ENCODE assay signal across 1 fruit fly cellular context in the genomic region with DNA sequence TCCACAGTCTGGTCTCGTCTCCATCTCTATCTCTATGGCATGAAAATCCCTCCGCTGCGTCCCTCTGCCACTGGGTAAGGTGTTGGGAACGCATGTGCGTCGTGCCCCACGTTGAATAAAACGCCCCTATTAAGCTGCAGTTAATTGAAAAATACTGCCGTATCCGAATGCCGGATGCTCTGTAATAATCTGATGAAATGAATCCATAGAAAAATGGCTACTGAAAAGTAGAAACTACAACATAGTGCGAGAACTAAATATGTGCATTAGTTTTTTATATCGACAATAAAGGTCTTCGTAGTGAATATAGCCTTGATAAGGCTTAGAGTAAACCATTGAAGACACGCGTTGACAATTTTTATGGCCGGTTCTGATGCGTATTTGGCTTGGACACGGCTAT.
A peak's percentile ranks its signal among the peaks of the same experiment; 100 is the strongest.
TF ChIP-seq lines count a peak whose summit lies in the region.

No protein-coding gene starts in this region.

TF ChIP-seq in whole organism, embryonic, 481 proteins besides CTCF, POLR2A, EP300 and RAD21 (continued from another document and continues in another):
- TF ChIP-seq prd (optimal IDR thresholded peaks at IDR 0.05; lab: Kevin White, UChicago) (no peak), prd (GFP tag; IDR thresholded peaks at IDR 0.05; lab: Robert Waterston, UW) (peak; percentile 76; the same call in 1 of the 3 replicates), CkIIα-i1 (GFP tag; IDR thresholded peaks at IDR 0.05; lab: Robert Waterston, UW) (no peak), CG15696 (tag; optimal IDR thresholded peaks at IDR 0.05; lab: Kevin White, UChicago) (peak; percentile 44), Med (GFP tag; lab: Kevin White, UChicago) (peak; percentile 90), CG32767 (GFP tag; IDR thresholded peaks at IDR 0.05; lab: Robert Waterston, UW) (peak; percentile 51; the same call in 1 of the 2 replicates), CG16863 (GFP tag; optimal IDR thresholded peaks at IDR 0.05; lab: Kevin White, UChicago) (peak; percentile 42), CG7357 (GFP tag; IDR thresholded peaks at IDR 0.05; lab: Robert Waterston, UW) (peak; percentile 10; the same call in 1 of the 3 replicates), dysf (GFP tag; IDR thresholded peaks at IDR 0.05; lab: Robert Waterston, UW) (peak; percentile 58; the same call in 2 of the 3 replicates), slbo (GFP tag; IDR thresholded peaks at IDR 0.05; lab: Robert Waterston, UW) (peak; percentile 48), ato (GFP tag; IDR thresholded peaks at IDR 0.05; lab: Robert Waterston, UW; ENCODE audit: partially characterized antibody) (no peak), CG4854 (GFP tag; optimal IDR thresholded peaks at IDR 0.05; lab: Kevin White, UChicago) (no peak), CG9609 (GFP tag; optimal IDR thresholded peaks at IDR 0.05; lab: Kevin White, UChicago) (peak; percentile 24), nom (GFP tag; optimal IDR thresholded peaks at IDR 0.05; lab: Kevin White, UChicago) (peak; percentile 30), pan (optimal IDR thresholded peaks at IDR 0.05; lab: Kevin White, UChicago) (no peak), pan (GFP tag; optimal IDR thresholded peaks at IDR 0.05 in 1 of 2, IDR thresholded peaks at IDR 0.05 in 1 of 2) (peak in 1 of 2 experiments; percentile 32), CG10979 (tag; optimal IDR thresholded peaks at IDR 0.05; lab: Kevin White, UChicago) (peak; percentile 71), CG11695 (GFP tag; IDR thresholded peaks at IDR 0.05; lab: Robert Waterston, UW) (0 out of 3 replicates have a peak, but pooled peaks have one; percentile 13), CG6254 (GFP tag; optimal IDR thresholded peaks at IDR 0.05; lab: Kevin White, UChicago) (no peak), CG14667 (GFP tag; IDR thresholded peaks at IDR 0.05; lab: Robert Waterston, UW) (peak; percentile 63), CG12219 (GFP tag; optimal IDR thresholded peaks at IDR 0.05; lab: Kevin White, UChicago) (peak; percentile 14), dmrt11E (tag; optimal IDR thresholded peaks at IDR 0.05; lab: Kevin White, UChicago) (peak; percentile 67), lmd (GFP tag; IDR thresholded peaks at IDR 0.05; lab: Robert Waterston, UW) (peak; percentile 65), H15 (GFP tag; IDR thresholded peaks at IDR 0.05; lab: Robert Waterston, UW) (peak; percentile 38; the same call in 1 of the 3 replicates), CG2199 (GFP tag; IDR thresholded peaks at IDR 0.05; lab: Robert Waterston, UW) (no peak), sob (GFP tag; IDR thresholded peaks at IDR 0.05; lab: Robert Waterston, UW) (no peak), CG17359 (tag; optimal IDR thresholded peaks at IDR 0.05; lab: Kevin White, UChicago) (peak; percentile 68), peb (GFP tag; IDR thresholded peaks at IDR 0.05; lab: Robert Waterston, UW) (peak; percentile 49), CG11696 (GFP tag; IDR thresholded peaks at IDR 0.05; lab: Robert Waterston, UW) (no peak), wor (GFP tag; IDR thresholded peaks at IDR 0.05; lab: Robert Waterston, UW) (peak; percentile 55; the same call in 1 of the 2 replicates), kni (GFP tag; optimal IDR thresholded peaks at IDR 0.05; lab: Kevin White, UChicago) (no peak), danr (GFP tag; IDR thresholded peaks at IDR 0.05; lab: Robert Waterston, UW) (peak; percentile 50; the same call in 1 of the 2 replicates), insv (GFP tag; optimal IDR thresholded peaks at IDR 0.05; lab: Kevin White, UChicago) (no peak), otp (GFP tag; IDR thresholded peaks at IDR 0.05; lab: Robert Waterston, UW) (peak; percentile 78; the same call in 2 of the 3 replicates), CG1832 (GFP tag; optimal IDR thresholded peaks at IDR 0.05; lab: Kevin White, UChicago) (no peak), CG17328 (GFP tag; IDR thresholded peaks at IDR 0.05; lab: Robert Waterston, UW) (peak; percentile 68), CG33213 (GFP tag; optimal IDR thresholded peaks at IDR 0.05; lab: Kevin White, UChicago) (peak; percentile 16), fd64A (GFP tag; optimal IDR thresholded peaks at IDR 0.05; lab: Kevin White, UChicago) (no peak), CG4730 (GFP tag; IDR thresholded peaks at IDR 0.05; lab: Robert Waterston, UW) (peak; percentile 53), az2 (GFP tag; optimal IDR thresholded peaks at IDR 0.05; lab: Kevin White, UChicago) (peak; percentile 40), E2f2 (GFP tag; IDR thresholded peaks at IDR 0.05; lab: Robert Waterston, UW) (0 out of 2 replicates have a peak, but pooled peaks have one; percentile 11), CG16815 (GFP tag; optimal IDR thresholded peaks at IDR 0.05; lab: Kevin White, UChicago) (peak; percentile 10), CG17802 (tag; optimal IDR thresholded peaks at IDR 0.05; lab: Kevin White, UChicago) (peak; percentile 25), lov (optimal IDR thresholded peaks at IDR 0.05; lab: Kevin White, UChicago) (no peak), lov (GFP tag; IDR thresholded peaks at IDR 0.05; lab: Robert Waterston, UW) (peak; percentile 58; the same call in 1 of the 3 replicates), Chrac-16 (GFP tag; optimal IDR thresholded peaks at IDR 0.05; lab: Kevin White, UChicago) (no peak), ro (GFP tag; IDR thresholded peaks at IDR 0.05; lab: Robert Waterston, UW) (no peak), sd (tag; optimal IDR thresholded peaks at IDR 0.05; lab: Kevin White, UChicago) (no peak), CG4404 (GFP tag; IDR thresholded peaks at IDR 0.05; lab: Robert Waterston, UW) (no peak; the same call in 1 of the 2 replicates), CG6654 (GFP tag; optimal IDR thresholded peaks at IDR 0.05; lab: Kevin White, UChicago) (peak; percentile 18), CG1024 (GFP tag; IDR thresholded peaks at IDR 0.05; lab: Robert Waterston, UW) (peak; percentile 54; the same call in 1 of the 2 replicates), CG10959 (GFP tag; IDR thresholded peaks at IDR 0.05; lab: Robert Waterston, UW) (peak; percentile 69), CG1233 (GFP tag; optimal IDR thresholded peaks at IDR 0.05; lab: Kevin White, UChicago) (peak; percentile 34), CG14050 (GFP tag; IDR thresholded peaks at IDR 0.05; lab: Robert Waterston, UW) (0 out of 3 replicates have a peak, but pooled peaks have one; percentile 29), CG18476 (GFP tag; optimal IDR thresholded peaks at IDR 0.05; lab: Kevin White, UChicago) (peak; percentile 16), CG7556 (GFP tag; optimal IDR thresholded peaks at IDR 0.05; lab: Kevin White, UChicago) (peak; percentile 35), B-H1 (GFP tag; IDR thresholded peaks at IDR 0.05; lab: Robert Waterston, UW) (0 out of 3 replicates have a peak, but pooled peaks have one; percentile 16), CG33557 (GFP tag; optimal IDR thresholded peaks at IDR 0.05; lab: Kevin White, UChicago) (peak; percentile 41), CG11085 (GFP tag; IDR thresholded peaks at IDR 0.05; lab: Robert Waterston, UW) (no peak), oc (tag; optimal IDR thresholded peaks at IDR 0.05; lab: Kevin White, UChicago) (peak; percentile 59), Fer1 (GFP tag; optimal IDR thresholded peaks at IDR 0.05; lab: Kevin White, UChicago) (no peak), Antp (GFP tag; optimal IDR thresholded peaks at IDR 0.05; lab: Kevin White, UChicago) (peak; percentile 36), gsb (GFP tag; IDR thresholded peaks at IDR 0.05; lab: Robert Waterston, UW) (no peak), CG14710 (tag; optimal IDR thresholded peaks at IDR 0.05; lab: Kevin White, UChicago) (peak; percentile 56), Bdp1 (GFP tag; optimal IDR thresholded peaks at IDR 0.05; lab: Kevin White, UChicago) (peak; percentile 9), Sox100B (GFP tag; optimal IDR thresholded peaks at IDR 0.05; lab: Kevin White, UChicago) (no peak), CG8765 (GFP tag; IDR thresholded peaks at IDR 0.05; lab: Robert Waterston, UW) (no peak; the same call in 1 of the 2 replicates), HLH54F (GFP tag; optimal IDR thresholded peaks at IDR 0.05; lab: Kevin White, UChicago) (no peak), gce (GFP tag; IDR thresholded peaks at IDR 0.05; lab: Robert Waterston, UW) (peak; percentile 71; the same call in 1 of the 3 replicates), croc (GFP tag; conservative IDR thresholded peaks at IDR 0.05; lab: Robert Waterston, UW) (peak; percentile 68), pnt (GFP tag; optimal IDR thresholded peaks at IDR 0.05; lab: Kevin White, UChicago) (peak; percentile 49), CG17912 (GFP tag; optimal IDR thresholded peaks at IDR 0.05; lab: Kevin White, UChicago) (no peak), CG9932 (GFP tag; IDR thresholded peaks at IDR 0.05; lab: Robert Waterston, UW) (no peak), chinmo (GFP tag; IDR thresholded peaks at IDR 0.05; lab: Robert Waterston, UW; ENCODE audit: partially characterized antibody) (0 out of 4 replicates have a peak, but pooled peaks have one; percentile 15), crol (GFP tag; IDR thresholded peaks at IDR 0.05; lab: Robert Waterston, UW) (peak; percentile 53), vnd (GFP tag; IDR thresholded peaks at IDR 0.05; lab: Robert Waterston, UW; ENCODE audit: partially characterized antibody) (no peak), Gug (GFP tag; IDR thresholded peaks at IDR 0.05; lab: Robert Waterston, UW) (peak; percentile 23; the same call in 1 of the 4 replicates), CG6175 (GFP tag; IDR thresholded peaks at IDR 0.05; lab: Robert Waterston, UW) (no peak), PHDP (tag; optimal IDR thresholded peaks at IDR 0.05; lab: Kevin White, UChicago) (peak; percentile 21), ap (GFP tag; IDR thresholded peaks at IDR 0.05; lab: Robert Waterston, UW) (0 out of 2 replicates have a peak, but pooled peaks have one; percentile 44), Dad (GFP tag; optimal IDR thresholded peaks at IDR 0.05; lab: Kevin White, UChicago) (peak; percentile 8), ATbp (GFP tag; optimal IDR thresholded peaks at IDR 0.05; lab: Kevin White, UChicago) (peak; percentile 13), D19A (tag; optimal IDR thresholded peaks at IDR 0.05; lab: Kevin White, UChicago) (peak; percentile 96), CG15601 (tag; optimal IDR thresholded peaks at IDR 0.05; lab: Kevin White, UChicago) (peak; percentile 61), NK7.1 (GFP tag; optimal IDR thresholded peaks at IDR 0.05; lab: Kevin White, UChicago) (peak; percentile 20), CG11247 (GFP tag; IDR thresholded peaks at IDR 0.05; lab: Robert Waterston, UW) (peak; percentile 15; the same call in 1 of the 2 replicates), Sox102F (GFP tag; optimal IDR thresholded peaks at IDR 0.05; lab: Kevin White, UChicago) (peak; percentile 52), CG7372 (GFP tag; IDR thresholded peaks at IDR 0.05; lab: Robert Waterston, UW) (peak; percentile 54), ind (GFP tag; optimal IDR thresholded peaks at IDR 0.05; lab: Kevin White, UChicago) (peak; percentile 37), Trl (optimal IDR thresholded peaks at IDR 0.05; lab: Kevin White, UChicago) (no peak), Trl (GFP tag; optimal IDR thresholded peaks at IDR 0.05; lab: Kevin White, UChicago) (peak; percentile 15), CG3726 (GFP tag; IDR thresholded peaks at IDR 0.05; lab: Robert Waterston, UW) (peak; percentile 9; the same call in 1 of the 3 replicates), Awh (GFP tag; IDR thresholded peaks at IDR 0.05; lab: Robert Waterston, UW) (peak; percentile 70), CG8388 (GFP tag; optimal IDR thresholded peaks at IDR 0.05; lab: Kevin White, UChicago) (peak; percentile 41), ci (GFP tag; IDR thresholded peaks at IDR 0.05; lab: Robert Waterston, UW) (peak; percentile 86), NfI (GFP tag; optimal IDR thresholded peaks at IDR 0.05; lab: Kevin White, UChicago) (peak; percentile 14), CG31441 (GFP tag; IDR thresholded peaks at IDR 0.05; lab: Robert Waterston, UW) (peak; percentile 45; the same call in 1 of the 2 replicates), CG12071 (GFP tag; optimal IDR thresholded peaks at IDR 0.05; lab: Kevin White, UChicago) (no peak), tll (GFP tag; optimal IDR thresholded peaks at IDR 0.05; lab: Kevin White, UChicago) (no peak), Ets65A (GFP tag; lab: Kevin White, UChicago) (peak; percentile 9), fd3F (GFP tag; optimal IDR thresholded peaks at IDR 0.05; lab: Kevin White, UChicago) (no peak), CG9215 (GFP tag; IDR thresholded peaks at IDR 0.05; lab: Robert Waterston, UW) (0 out of 2 replicates have a peak, but pooled peaks have one; percentile 24), CG32772 (GFP tag; IDR thresholded peaks at IDR 0.05; lab: Robert Waterston, UW) (peak; percentile 47; the same call in 1 of the 2 replicates), tup (GFP tag; optimal IDR thresholded peaks at IDR 0.05; lab: Kevin White, UChicago) (no peak), so (GFP tag; IDR thresholded peaks at IDR 0.05; lab: Robert Waterston, UW) (0 out of 3 replicates have a peak, but pooled peaks have one; percentile 51), bbx (GFP tag; IDR thresholded peaks at IDR 0.05; lab: Robert Waterston, UW; ENCODE audit: partially characterized antibody) (no peak), CG10267 (tag; optimal IDR thresholded peaks at IDR 0.05; lab: Kevin White, UChicago) (peak; percentile 44), Xbp1 (GFP tag; optimal IDR thresholded peaks at IDR 0.05; lab: Kevin White, UChicago) (peak; percentile 27), CG10209 (GFP tag; optimal IDR thresholded peaks at IDR 0.05; lab: Kevin White, UChicago) (peak; percentile 8), Blimp-1 (GFP tag; optimal IDR thresholded peaks at IDR 0.05; lab: Kevin White, UChicago) (peak; percentile 66), nerfin-1 (tag; optimal IDR thresholded peaks at IDR 0.05; lab: Kevin White, UChicago) (peak; percentile 28), Max (GFP tag; optimal IDR thresholded peaks at IDR 0.05; lab: Kevin White, UChicago) (no peak), CG12391 (tag; optimal IDR thresholded peaks at IDR 0.05; lab: Kevin White, UChicago) (peak; percentile 53), btn (GFP tag; optimal IDR thresholded peaks at IDR 0.05; lab: Kevin White, UChicago) (no peak), grau (tag; optimal IDR thresholded peaks at IDR 0.05; lab: Kevin White, UChicago) (peak; percentile 39), ssp (GFP tag; IDR thresholded peaks at IDR 0.05; lab: Robert Waterston, UW) (peak; percentile 48), bab2 (GFP tag; optimal IDR thresholded peaks at IDR 0.05; lab: Kevin White, UChicago) (peak; percentile 52), CG2875 (GFP tag; optimal IDR thresholded peaks at IDR 0.05; lab: Kevin White, UChicago) (peak; percentile 40), Stat92E (GFP tag; optimal IDR thresholded peaks at IDR 0.05; lab: Kevin White, UChicago) (peak in 1 of 3 experiments; percentile 26), Six4 (GFP tag; optimal IDR thresholded peaks at IDR 0.05; lab: Kevin White, UChicago) (peak; percentile 17), pum (GFP tag; optimal IDR thresholded peaks at IDR 0.05; lab: Kevin White, UChicago) (peak; percentile 41), HHEX (GFP tag; optimal IDR thresholded peaks at IDR 0.05; lab: Kevin White, UChicago) (peak; percentile 9), Drgx (GFP tag; IDR thresholded peaks at IDR 0.05; lab: Robert Waterston, UW) (peak; percentile 83)
